Worm (Caenorhabditis elegans) whole organism, L3 larva: ENCODE data around the gene Y53C12A.8.

Source experiments
- R02D3.7 ChIP-seq: fragments of 150-350 bp; optimal IDR thresholded peaks from 2 replicates; lab custom pipeline; 2014; ENCODE audit warnings: missing biosample characterization, missing genetic modification characterization
- ZK546.5 ChIP-seq: sonication (generic microtip); optimal IDR thresholded peaks from 2 replicates; lab custom pipeline; 2017; ENCODE audit warnings: missing biosample characterization, missing genetic modification characterization
- ama-1 ChIP-seq: fragments of 150-350 bp; optimal IDR thresholded peaks from 2 replicates; lab custom pipeline; 2018
- ceh-16 ChIP-seq: sonication (generic microtip); optimal IDR thresholded peaks from 2 replicates; lab custom pipeline; 2017; ENCODE audit warnings: missing biosample characterization, missing genetic modification characterization
- ceh-9 ChIP-seq: sonication (generic microtip); optimal IDR thresholded peaks from 2 replicates; lab custom pipeline; 2018; ENCODE audit warnings: missing biosample characterization, missing genetic modification characterization
- daf-12 ChIP-seq: fragments of 150-350 bp; optimal IDR thresholded peaks from 2 replicates; lab custom pipeline; 2014; ENCODE audit warnings: missing biosample characterization, missing genetic modification reagents, missing genetic modification characterization
- egl-27 ChIP-seq: sonication (generic microtip); optimal IDR thresholded peaks from 4 replicates; lab custom pipeline; 2017; ENCODE audit warnings: missing biosample characterization, missing genetic modification reagents, missing genetic modification characterization
- egl-5 ChIP-seq: fragments of 150-350 bp; optimal IDR thresholded peaks from 2 replicates; lab custom pipeline; 2017; ENCODE audit warnings: missing biosample characterization, missing genetic modification reagents, missing genetic modification characterization, inconsistent platforms
- elt-1 ChIP-seq: fragments of 150-350 bp; optimal IDR thresholded peaks from 2 replicates; lab custom pipeline; 2014; ENCODE audit warnings: missing biosample characterization, missing genetic modification characterization
- elt-2 ChIP-seq: sonication (generic microtip); optimal IDR thresholded peaks from 2 replicates; lab custom pipeline; 2016; ENCODE audit warnings: missing genetic modification reagents, mild to moderate bottlenecking, missing genetic modification characterization, missing compliant biosample characterization
- elt-3 ChIP-seq, 3 experiments: fragments of 150-350 bp in 1 of 3; sonication (generic microtip) in 2 of 3; optimal IDR thresholded peaks; 2 replicates in 2 of 3; 4 replicates in 1 of 3; lab custom pipeline; 2014 to 2017; ENCODE audit warnings: missing biosample characterization in 3 of 3, missing genetic modification characterization in 3 of 3
- fkh-2 ChIP-seq: fragments of 150-350 bp; optimal IDR thresholded peaks from 2 replicates; lab custom pipeline; 2014; ENCODE audit warnings: missing biosample characterization, missing genetic modification reagents, missing genetic modification characterization
- fos-1 ChIP-seq: fragments of 150-350 bp; optimal IDR thresholded peaks from 2 replicates; lab custom pipeline; 2014; ENCODE audit warnings: missing biosample characterization, missing genetic modification characterization
- hmg-11 ChIP-seq: sonication (generic microtip); optimal IDR thresholded peaks from 2 replicates; lab custom pipeline; 2016; ENCODE audit warnings: missing genetic modification characterization, missing compliant biosample characterization
- lin-15B ChIP-seq: fragments of 150-350 bp; optimal IDR thresholded peaks from 2 replicates; lab custom pipeline; 2014; ENCODE audit warnings: missing biosample characterization, missing genetic modification characterization
- lin-39 ChIP-seq: fragments of 150-350 bp; optimal IDR thresholded peaks from 2 replicates; lab custom pipeline; 2018; ENCODE audit warnings: missing biosample characterization, missing genetic modification reagents, missing genetic modification characterization
- lsy-12 ChIP-seq: sonication (generic microtip); optimal IDR thresholded peaks from 2 replicates; lab custom pipeline; 2016; ENCODE audit warnings: mild to moderate bottlenecking, missing genetic modification characterization, missing compliant biosample characterization
- mdl-1 ChIP-seq: fragments of 150-350 bp; optimal IDR thresholded peaks from 2 replicates; lab custom pipeline; 2014; ENCODE audit warnings: missing biosample characterization, missing genetic modification characterization
- nfya-1 ChIP-seq: sonication (generic microtip); optimal IDR thresholded peaks from 2 replicates; lab custom pipeline; 2017; ENCODE audit warnings: missing genetic modification characterization, mild to moderate bottlenecking, missing compliant biosample characterization, antibody characterized with exemption, moderate library complexity; ENCODE audit not compliant: insufficient read depth
- nhr-11 ChIP-seq: fragments of 150-350 bp; optimal IDR thresholded peaks from 2 replicates; lab custom pipeline; 2014; ENCODE audit warnings: missing biosample characterization, missing genetic modification characterization
- nhr-12 ChIP-seq: fragments of 150-350 bp; optimal IDR thresholded peaks from 2 replicates; lab custom pipeline; 2014; ENCODE audit warnings: missing biosample characterization, missing genetic modification characterization
- nhr-23 ChIP-seq: fragments of 150-350 bp; optimal IDR thresholded peaks from 2 replicates; lab custom pipeline; 2014; ENCODE audit warnings: missing biosample characterization, missing genetic modification reagents, missing genetic modification characterization
- nhr-25 ChIP-seq: sonication (generic microtip); optimal IDR thresholded peaks from 2 replicates; lab custom pipeline; 2017; ENCODE audit warnings: missing biosample characterization, missing genetic modification characterization
- nhr-28 ChIP-seq: fragments of 150-350 bp; optimal IDR thresholded peaks from 2 replicates; lab custom pipeline; 2014; ENCODE audit warnings: missing biosample characterization, missing genetic modification characterization
- nhr-76 ChIP-seq: fragments of 150-350 bp; sonication (generic microtip); optimal IDR thresholded peaks from 5 replicates; lab custom pipeline; 2014; ENCODE audit warnings: missing biosample characterization, missing genetic modification characterization
- nhr-77 ChIP-seq: fragments of 150-350 bp; optimal IDR thresholded peaks from 2 replicates; lab custom pipeline; 2014; ENCODE audit warnings: missing biosample characterization, missing genetic modification characterization
- pha-4 ChIP-seq: fragments of 150-350 bp; optimal IDR thresholded peaks from 2 replicates; lab custom pipeline; 2014; ENCODE audit warnings: missing biosample characterization, missing genetic modification reagents, missing genetic modification characterization
- pqm-1 ChIP-seq: fragments of 150-350 bp; optimal IDR thresholded peaks from 2 replicates; lab custom pipeline; 2017; ENCODE audit warnings: missing biosample characterization, missing genetic modification characterization, inconsistent platforms
- sea-2 ChIP-seq: fragments of 150-350 bp; sonication (generic microtip); optimal IDR thresholded peaks from 4 replicates; lab custom pipeline; 2014; ENCODE audit warnings: missing biosample characterization, missing genetic modification reagents, missing genetic modification characterization
- tbx-2 ChIP-seq: sonication (generic microtip); optimal IDR thresholded peaks from 2 replicates; lab custom pipeline; 2016; ENCODE audit warnings: mild to moderate bottlenecking, missing genetic modification characterization, missing compliant biosample characterization
- unc-39 ChIP-seq: sonication (generic microtip); optimal IDR thresholded peaks from 4 replicates; lab custom pipeline; 2017; ENCODE audit warnings: missing biosample characterization, missing genetic modification characterization
- unc-62 ChIP-seq: fragments of 150-350 bp; sonication (generic microtip); optimal IDR thresholded peaks from 4 replicates; lab custom pipeline; 2014; ENCODE audit warnings: missing biosample characterization, missing genetic modification reagents, missing genetic modification characterization
- zag-1 ChIP-seq: fragments of 150-350 bp; optimal IDR thresholded peaks from 2 replicates; lab custom pipeline; 2014; ENCODE audit warnings: missing biosample characterization, missing genetic modification characterization
- ztf-4 ChIP-seq: fragments of 150-350 bp; optimal IDR thresholded peaks from 2 replicates; lab custom pipeline; 2014; ENCODE audit warnings: missing biosample characterization, missing genetic modification characterization

Y53C12A.8 gene

DNA sequence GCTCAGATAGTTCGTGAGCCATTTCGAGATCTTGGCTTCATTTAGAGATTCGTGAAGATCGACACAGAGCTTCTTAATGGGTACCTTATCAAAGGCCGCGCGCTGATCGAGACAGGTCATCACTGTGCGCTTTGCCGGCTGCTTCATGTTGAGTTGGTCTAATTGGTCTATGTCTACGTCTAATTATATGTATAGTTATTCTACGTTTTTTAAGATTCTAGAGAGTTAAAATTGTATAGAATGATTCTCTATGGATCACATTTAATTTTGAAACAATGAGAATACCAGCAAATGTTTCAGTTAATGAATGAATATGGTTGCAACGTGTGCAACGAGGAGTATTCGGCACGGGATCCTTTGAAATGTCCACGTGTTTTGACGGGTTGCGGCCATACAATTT is 25.6 kb downstream of the Y53C12A.8 start, which contains the start of gene arc-1:
Gene arc-1 (plus strand): TSS at position 301 of the 400 bp plus-strand sequence.
- TF ChIP-seq ZK546.5, result no peak
- TF ChIP-seq ama-1 (lab: Kevin White, UChicago), result no peak
- no peak for TF ChIP-seq zag-1 (tag; lab: Kevin White, UChicago)
- no peak for TF ChIP-seq elt-1 (tag; lab: Kevin White, UChicago)
- no peak for TF ChIP-seq pha-4 (tag; lab: Kevin White, UChicago)
- no peak for TF ChIP-seq elt-3 (tag; optimal IDR thresholded peaks at IDR 0.05; lab: Kevin White, UChicago)
- TF ChIP-seq lin-15B, result no peak
- TF ChIP-seq nhr-28, result no peak

DNA sequence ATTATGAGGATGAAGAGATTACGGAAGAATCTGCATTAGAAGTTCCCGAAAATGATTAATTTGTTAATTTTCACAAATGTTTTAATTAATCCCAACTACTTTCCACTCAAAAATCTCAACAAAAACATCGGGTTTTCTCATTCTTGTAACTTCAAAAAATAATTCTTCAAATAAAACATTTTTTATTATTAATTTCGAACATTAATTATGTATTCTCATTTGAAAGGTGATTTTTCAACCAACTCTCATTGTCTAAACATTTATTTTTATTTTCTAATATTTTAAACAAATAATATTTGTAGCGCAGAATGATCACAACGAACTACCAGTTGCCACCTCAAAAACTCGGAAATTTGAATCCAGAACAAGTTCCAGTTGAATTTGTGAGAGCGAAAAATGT is 29.0 kb downstream of the Y53C12A.8 start, which contains the start of gene ZK1320.7:
Gene ZK1320.7 (plus strand): TSS at position 301 of the 400 bp plus-strand sequence.
- TF ChIP-seq fos-1 (no peak), elt-3 (tag; optimal IDR thresholded peaks at IDR 0.05; lab: Kevin White, UChicago) (no peak), unc-62 (GFP tag; lab: Kevin White, UChicago) (no peak), daf-12 (no peak)

DNA sequence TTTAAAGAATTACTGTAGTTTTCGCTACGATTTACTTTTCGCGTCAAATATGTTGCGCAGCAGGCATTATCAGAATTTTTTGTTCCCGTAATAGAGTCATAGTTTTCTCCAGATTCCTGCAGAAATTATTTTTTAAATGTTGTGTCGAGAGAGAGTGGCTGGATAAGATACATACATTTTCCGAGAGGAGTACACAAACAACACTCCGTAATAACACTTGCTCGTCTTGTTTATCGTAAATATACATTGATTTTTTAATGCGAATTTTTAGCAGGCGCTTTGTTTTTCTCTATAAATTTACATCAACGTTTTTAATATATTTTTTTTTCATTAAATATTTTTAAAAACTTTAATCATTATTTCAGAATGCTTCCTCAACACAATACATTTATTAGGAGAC is 31.3 kb downstream of the Y53C12A.8 start, which contains the start of gene taf-8:
Gene taf-8 (plus strand): TSS at position 360 of the 400 bp plus-strand sequence.
- TF ChIP-seq lin-15B (peak; percentile 47), R02D3.7 (peak; percentile 92), pha-4 (tag; lab: Kevin White, UChicago) (peak; percentile 84), nhr-23 (tag; lab: Kevin White, UChicago) (peak; percentile 57), hmg-11 (tag; lab: Kevin White, UChicago) (peak; percentile 55), lsy-12 (tag; lab: Kevin White, UChicago) (no peak), elt-2 (tag; lab: Kevin White, UChicago) (peak; percentile 12), lin-39 (tag; lab: Kevin White, UChicago) (peak; percentile 7), ama-1 (lab: Kevin White, UChicago) (no peak), unc-62 (GFP tag; lab: Kevin White, UChicago) (no peak), mdl-1 (tag; lab: Kevin White, UChicago) (no peak), nhr-25 (peak; percentile 6)

DNA sequence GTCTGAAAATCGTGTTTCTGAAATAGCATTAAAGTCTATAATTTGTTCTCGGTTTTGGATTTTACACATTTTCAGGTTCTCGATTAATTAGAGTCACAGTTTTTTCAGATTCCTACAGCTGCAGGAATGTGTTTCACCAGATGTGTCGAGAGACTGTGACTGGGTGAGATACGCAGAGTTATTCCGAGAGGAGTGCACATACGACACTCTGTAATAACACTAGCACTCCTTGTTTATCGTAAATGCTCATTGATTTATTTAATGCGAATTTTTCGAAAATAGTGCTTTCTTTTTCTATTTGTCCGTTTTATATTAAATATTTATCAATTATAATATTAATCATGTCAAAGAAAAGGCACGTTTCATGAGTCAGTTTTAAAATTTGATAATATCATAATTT is 32.9 kb downstream of the Y53C12A.8 start, which contains the start of gene ZK1320.11:
Gene ZK1320.11 (plus strand): TSS at position 243 of the 400 bp plus-strand sequence.
- TF ChIP-seq ztf-4 (no peak), hmg-11 (tag; lab: Kevin White, UChicago) (no peak), pha-4 (tag; lab: Kevin White, UChicago) (peak; percentile 19), nfya-1 (tag; lab: Kevin White, UChicago) (peak; percentile 34), fkh-2 (tag; lab: Kevin White, UChicago) (no peak), nhr-12 (no peak)

DNA sequence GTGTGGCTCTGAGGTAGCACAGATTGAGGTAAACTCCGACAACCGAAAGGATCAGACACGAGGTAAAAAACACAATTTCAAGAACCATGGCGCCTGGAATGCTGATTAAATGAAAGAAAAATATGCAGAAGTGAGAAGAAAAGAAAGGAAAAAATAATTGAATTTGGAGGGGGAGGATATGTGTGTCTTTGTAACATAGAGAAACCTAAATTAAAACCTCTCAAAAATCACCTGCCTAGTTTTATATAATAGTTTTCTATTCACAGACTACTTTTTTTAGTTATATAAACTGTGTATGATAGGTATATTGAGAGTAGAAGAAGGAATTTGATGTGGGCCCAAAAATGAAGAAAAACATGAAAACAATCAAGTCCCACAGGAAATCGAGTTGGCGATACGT is 34.7 kb downstream of the Y53C12A.8 start, which contains the start of gene ZK1320.5:
Gene ZK1320.5 (minus strand): TSS at position 101 of the 400 bp plus-strand sequence.
- TF ChIP-seq hmg-11 (tag; lab: Kevin White, UChicago) (no peak), egl-5 (tag; lab: Kevin White, UChicago) (no peak), fos-1 (no peak), nhr-76 (tag; lab: Kevin White, UChicago) (no peak), nhr-11 (tag; lab: Kevin White, UChicago) (no peak), nfya-1 (tag; lab: Kevin White, UChicago) (no peak), nhr-25 (no peak), sea-2 (GFP tag; lab: Kevin White, UChicago) (no peak), pqm-1 (no peak), ama-1 (lab: Kevin White, UChicago) (no peak), unc-39 (tag; lab: Kevin White, UChicago) (no peak), nhr-77 (tag; lab: Kevin White, UChicago) (no peak), unc-62 (GFP tag; lab: Kevin White, UChicago) (no peak), ztf-4 (no peak), ceh-9 (no peak), ceh-16 (tag; lab: Kevin White, UChicago) (no peak), tbx-2 (tag; lab: Kevin White, UChicago) (no peak), egl-27 (no peak), ZK546.5 (no peak)
